Worm (Caenorhabditis elegans) whole organism, mixed stage, embryonic: ENCODE measurements around the gene fbxa-98.

Source experiments
- ces-1 ChIP-seq: fragments of 150-350 bp; optimal IDR thresholded peaks from 2 replicates; lab custom pipeline; 2014; ENCODE audit warnings: missing biosample characterization, missing genetic modification reagents, missing genetic modification characterization
- elt-1 ChIP-seq: sonication (generic microtip); optimal IDR thresholded peaks from 2 replicates; lab custom pipeline; 2017; ENCODE audit warnings: missing genetic modification characterization, mild to moderate bottlenecking, missing compliant biosample characterization, antibody characterized with exemption, moderate library complexity, borderline replicate concordance; ENCODE audit not compliant: insufficient read depth
- elt-3 ChIP-seq: fragments of 150-350 bp; optimal IDR thresholded peaks from 2 replicates; lab custom pipeline; 2014; ENCODE audit warnings: missing biosample characterization, missing genetic modification characterization
- flh-1 ChIP-seq: fragments of 200-800 bp; sonication (Bioruptor generic); optimal IDR thresholded peaks from 2 replicates; lab custom pipeline; 2018; ENCODE audit warnings: mild to moderate bottlenecking, missing genetic modification characterization, moderate library complexity, missing compliant biosample characterization
- hlh-1 ChIP-seq: fragments of 150-350 bp; optimal IDR thresholded peaks from 2 replicates; lab custom pipeline; 2014; ENCODE audit warnings: missing biosample characterization, missing genetic modification reagents, missing genetic modification characterization
- mab-5 ChIP-seq: fragments of 150-350 bp; optimal IDR thresholded peaks from 2 replicates; lab custom pipeline; 2014; ENCODE audit warnings: missing biosample characterization, missing genetic modification characterization
- nhr-12 ChIP-seq: fragments of 150-350 bp; optimal IDR thresholded peaks from 2 replicates; lab custom pipeline; 2014; ENCODE audit warnings: missing biosample characterization, missing genetic modification characterization
- nhr-237 ChIP-seq: fragments of 150-350 bp; optimal IDR thresholded peaks from 2 replicates; lab custom pipeline; 2014; ENCODE audit warnings: missing biosample characterization, missing genetic modification characterization
- nhr-76 ChIP-seq: sonication (generic microtip); optimal IDR thresholded peaks from 2 replicates; lab custom pipeline; 2017; ENCODE audit warnings: missing biosample characterization, missing genetic modification characterization
- snpc-4 ChIP-seq: fragments of 150-350 bp; optimal IDR thresholded peaks from 2 replicates; lab custom pipeline; 2014; ENCODE audit warnings: missing biosample characterization, missing genetic modification characterization
- unc-39 ChIP-seq: fragments of 150-350 bp; optimal IDR thresholded peaks from 2 replicates; lab custom pipeline; 2014; ENCODE audit warnings: missing biosample characterization, missing genetic modification characterization
- unc-62 ChIP-seq: fragments of 150-350 bp; optimal IDR thresholded peaks from 2 replicates; lab custom pipeline; 2014; ENCODE audit warnings: missing biosample characterization, missing genetic modification reagents, missing genetic modification characterization
- zip-8 ChIP-seq: fragments of 150-350 bp; optimal IDR thresholded peaks from 2 replicates; lab custom pipeline; 2014; ENCODE audit warnings: missing biosample characterization, missing genetic modification characterization
- ztf-11 ChIP-seq: fragments of 150-350 bp; optimal IDR thresholded peaks from 2 replicates; lab custom pipeline; 2014; ENCODE audit warnings: missing biosample characterization, missing genetic modification characterization

DNA sequence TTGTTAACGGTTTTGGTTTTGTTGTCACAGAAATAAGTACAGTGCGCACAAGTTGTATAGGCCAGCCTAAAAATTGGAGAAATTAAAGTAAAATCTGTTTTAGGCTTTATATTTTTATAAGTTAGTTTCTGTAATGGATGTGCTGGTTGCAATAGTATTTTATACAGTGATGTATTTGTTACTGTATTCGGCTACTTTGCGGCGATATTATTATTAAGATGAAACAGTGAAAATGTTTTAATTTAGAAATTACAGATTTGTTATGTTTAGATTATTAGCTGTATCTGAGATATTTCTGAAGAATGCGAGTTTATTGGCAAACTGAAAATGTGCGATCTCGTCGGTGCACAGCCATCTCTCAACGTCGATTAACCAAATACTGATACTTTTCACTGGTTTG, 14.4 kb downstream of the fbxa-98 start, which contains the start of gene ule-4:
- TF ChIP-seq snpc-4, result no peak
- no peak for TF ChIP-seq unc-39 (tag; lab: Kevin White, UChicago)
- no peak for TF ChIP-seq unc-62 (GFP tag; lab: Kevin White, UChicago)
- no peak for TF ChIP-seq hlh-1 (tag; lab: Kevin White, UChicago)
- TF ChIP-seq nhr-12, result no peak
- TF ChIP-seq nhr-76 (tag; lab: Kevin White, UChicago), result no peak
- no peak for TF ChIP-seq mab-5 (tag; lab: Kevin White, UChicago)
- no peak for TF ChIP-seq ces-1 (GFP tag; lab: Kevin White, UChicago)
- TF ChIP-seq elt-3 (tag; lab: Kevin White, UChicago), result no peak
- no peak for TF ChIP-seq elt-1 (tag; lab: Kevin White, UChicago)
- TF ChIP-seq ztf-11 (tag; lab: Kevin White, UChicago), result no peak
- TF ChIP-seq nhr-237 (tag; lab: Kevin White, UChicago), result no peak
- TF ChIP-seq flh-1 (GFP tag; lab: Kevin White, UChicago), result no peak
- no peak for TF ChIP-seq zip-8
